Fruit fly (Drosophila melanogaster) S2 (cell line): ENCODE measurements around the gene nAChRalpha7.

Source experiments
- CG8478 ChIP-seq: fragments of >200 bp; optimal IDR thresholded peaks from 2 replicates; lab custom pipeline; 2018
- CTCF ChIP-seq, 2 experiments: fragments of >200 bp; optimal IDR thresholded peaks; 2 replicates each; lab custom pipeline; 2018

Gene nAChRalpha7

DNA sequence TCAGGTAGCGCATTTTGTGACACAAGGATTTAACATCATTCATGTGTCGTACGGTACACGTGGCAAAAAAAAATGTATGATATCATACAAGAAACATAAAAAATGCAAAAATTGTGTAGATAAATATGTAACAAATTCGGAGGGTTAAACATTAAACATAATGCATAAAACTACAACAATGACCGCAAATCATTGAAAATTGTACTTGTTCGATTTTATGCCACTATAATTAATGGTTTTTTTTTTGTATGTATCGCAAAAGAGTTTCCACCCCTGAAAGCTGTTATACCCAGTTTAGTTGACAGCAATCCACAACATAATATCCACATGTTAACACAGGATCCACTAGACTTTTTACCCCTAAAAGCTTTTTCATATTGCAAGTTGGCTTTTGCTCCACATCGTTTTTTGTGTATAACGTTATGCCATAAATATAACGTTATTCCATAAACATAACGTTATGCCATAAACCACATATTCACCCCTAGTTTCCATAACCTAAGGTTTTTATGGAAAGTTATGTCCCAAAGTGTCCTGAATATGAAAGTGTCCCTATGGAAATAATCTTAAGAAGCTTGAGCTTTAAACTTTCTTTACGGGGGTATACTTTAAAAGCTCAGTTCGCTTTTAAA is 704 bp upstream of the nAChRalpha7 start:
- no peak for TF ChIP-seq CG8478 (lab: Kevin White, UChicago)
- no peak for TF ChIP-seq CTCF (optimal IDR thresholded peaks at IDR 0.05; lab: Kevin White, UChicago)

DNA sequence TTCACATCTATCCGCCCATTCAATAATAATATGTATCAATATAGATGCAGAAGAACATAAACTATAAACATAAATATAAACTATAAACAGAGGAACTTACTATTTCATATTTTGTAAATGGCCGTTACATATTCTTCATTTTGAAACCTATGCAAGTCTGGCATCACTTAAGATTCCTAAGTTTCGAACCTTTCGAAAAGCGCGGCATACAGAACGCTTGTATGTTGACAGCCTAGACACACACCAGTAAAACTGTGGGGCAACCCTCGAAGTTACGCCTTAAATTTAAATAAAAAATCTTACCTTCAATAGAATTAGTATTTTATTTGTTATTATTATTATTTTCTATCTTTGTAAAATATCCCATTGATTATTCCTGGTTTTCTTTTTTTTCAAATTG is 21.5 kb downstream of the nAChRalpha7 start:
- no peak for TF ChIP-seq CG8478 (lab: Kevin White, UChicago)
- TF ChIP-seq CTCF (optimal IDR thresholded peaks at IDR 0.05; lab: Kevin White, UChicago) = peak; percentile 42 to 79

DNA sequence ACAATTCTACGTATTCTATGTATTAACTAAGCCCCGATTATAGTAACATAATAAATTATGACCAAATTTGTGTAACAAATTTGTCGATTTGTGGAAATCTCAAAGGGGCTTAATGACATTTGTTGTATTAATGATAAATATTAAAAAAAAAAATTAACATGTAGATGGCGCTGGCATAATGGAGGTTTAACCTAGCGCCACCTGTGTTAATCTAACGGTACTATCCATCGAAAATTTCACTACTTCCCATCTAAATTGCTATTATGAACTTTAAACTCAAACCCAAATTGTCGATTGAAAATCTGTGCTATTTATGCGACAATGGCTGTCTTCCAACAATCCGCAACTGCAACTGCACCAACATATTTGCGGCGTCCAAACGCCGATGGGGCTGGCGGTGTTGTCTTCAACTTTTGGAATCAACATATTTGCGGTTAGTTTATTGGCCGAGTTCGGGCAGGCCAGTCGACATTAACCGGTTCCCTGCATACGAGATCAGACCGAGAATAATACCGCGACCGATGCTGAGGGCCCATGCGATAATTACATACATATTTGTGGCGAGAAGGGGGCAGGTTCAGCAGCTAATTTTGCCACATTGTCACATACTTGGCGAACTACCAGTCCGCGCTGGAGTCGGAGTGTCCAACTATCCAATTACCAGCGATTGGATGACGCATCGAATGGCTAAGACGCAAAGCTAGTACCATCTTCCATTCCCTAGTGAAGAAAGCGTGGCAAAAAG is 22.3 kb downstream of the nAChRalpha7 start:
- TF ChIP-seq CG8478 (lab: Kevin White, UChicago) = no peak
- peak; percentile 81 to 87 for TF ChIP-seq CTCF (optimal IDR thresholded peaks at IDR 0.05; lab: Kevin White, UChicago)

DNA sequence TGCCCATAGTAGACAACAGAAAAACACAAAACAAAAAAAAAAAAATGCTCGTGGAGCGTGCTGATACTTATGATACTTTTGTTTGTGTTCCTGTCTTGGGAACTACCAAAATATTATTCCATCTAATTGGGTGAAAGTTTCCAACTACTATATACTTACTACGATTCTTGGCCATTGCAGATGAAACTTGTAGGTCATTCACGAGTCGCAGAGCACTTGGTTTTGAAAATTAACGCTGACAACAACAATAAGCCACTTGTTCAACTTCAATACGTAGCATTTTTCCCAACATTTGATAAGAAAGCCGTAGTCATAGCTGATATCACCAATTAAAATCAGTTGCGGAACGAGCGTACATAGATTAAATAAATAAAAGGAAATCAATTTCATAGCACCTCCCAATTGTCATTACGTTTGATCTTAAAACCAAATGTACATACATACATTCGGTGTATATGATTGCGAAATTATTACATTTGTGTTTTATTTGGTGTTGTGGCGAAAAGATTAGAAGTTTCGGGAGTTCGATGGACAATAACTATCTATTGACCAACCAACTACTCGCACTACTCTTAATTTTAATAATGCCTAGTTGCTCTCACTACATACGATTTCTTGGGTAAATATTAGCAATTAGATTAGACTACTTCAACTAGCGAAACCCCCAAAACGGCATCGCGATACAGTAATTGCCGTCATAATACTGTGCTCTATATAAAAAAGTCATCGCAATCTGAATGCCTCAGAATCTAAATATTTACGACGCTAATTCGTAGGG is 23.5 kb downstream of the nAChRalpha7 start:
- TF ChIP-seq CG8478 (lab: Kevin White, UChicago) = no peak
- TF ChIP-seq CTCF (optimal IDR thresholded peaks at IDR 0.05; lab: Kevin White, UChicago) = no peak

DNA sequence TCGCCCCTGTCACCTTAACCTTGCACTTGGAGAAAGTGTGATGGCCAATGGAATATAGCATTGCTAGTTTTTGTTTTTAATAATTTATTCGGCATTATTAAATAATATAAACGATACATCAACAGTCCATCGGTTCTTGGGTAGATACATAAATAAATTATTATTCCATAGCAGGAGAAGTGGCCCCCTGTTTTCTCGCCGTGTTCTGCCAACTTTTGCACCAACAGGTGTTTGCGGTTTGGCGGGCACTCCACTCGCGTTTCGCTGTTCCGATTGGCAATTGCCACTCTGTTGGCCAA is 24.5 kb downstream of the nAChRalpha7 start:
- TF ChIP-seq CTCF (optimal IDR thresholded peaks at IDR 0.05; lab: Kevin White, UChicago) (no peak), CG8478 (lab: Kevin White, UChicago) (no peak)

DNA sequence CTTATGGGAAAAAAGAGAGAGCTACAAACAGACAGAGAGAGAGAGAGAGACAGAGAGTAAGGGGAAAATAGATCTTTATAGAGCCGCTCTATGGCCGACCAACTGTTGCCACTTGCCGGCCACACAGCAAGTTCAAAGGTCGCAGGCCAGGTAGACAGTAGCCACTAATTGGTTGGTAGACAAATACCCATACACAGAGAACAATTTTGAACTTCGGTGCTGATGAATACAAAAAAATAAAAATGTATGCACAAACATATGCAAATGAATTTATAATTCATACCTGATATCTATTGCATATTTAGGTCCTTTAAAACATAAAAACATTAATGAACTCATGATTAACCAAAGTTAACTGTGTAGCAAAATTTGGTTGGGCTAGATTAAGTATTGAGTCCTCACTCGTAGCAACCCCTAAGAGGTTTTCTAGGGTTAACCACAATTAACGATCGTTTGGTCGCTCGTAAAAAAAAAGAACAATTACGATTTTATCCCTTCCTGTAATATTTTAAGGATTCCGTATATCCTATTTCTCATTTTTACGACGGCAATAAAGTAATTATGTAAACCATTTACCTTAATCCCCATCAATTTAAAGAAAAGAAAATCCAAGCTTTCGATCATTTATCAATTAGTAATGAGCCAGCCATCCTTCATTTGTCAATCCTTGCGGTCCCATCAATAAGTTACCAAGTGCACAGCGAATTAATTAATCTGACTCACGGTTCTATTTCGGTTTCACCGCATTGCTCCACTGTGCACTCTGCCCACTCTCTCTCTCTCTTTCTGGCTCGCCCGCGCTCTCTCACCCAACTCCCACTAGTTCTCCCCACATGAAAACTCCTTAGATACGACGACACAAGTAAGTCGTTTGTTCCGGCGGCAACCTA is 25.1 kb downstream of the nAChRalpha7 start:
- no peak for TF ChIP-seq CG8478 (lab: Kevin White, UChicago)
- TF ChIP-seq CTCF (optimal IDR thresholded peaks at IDR 0.05; lab: Kevin White, UChicago) = no peak

DNA sequence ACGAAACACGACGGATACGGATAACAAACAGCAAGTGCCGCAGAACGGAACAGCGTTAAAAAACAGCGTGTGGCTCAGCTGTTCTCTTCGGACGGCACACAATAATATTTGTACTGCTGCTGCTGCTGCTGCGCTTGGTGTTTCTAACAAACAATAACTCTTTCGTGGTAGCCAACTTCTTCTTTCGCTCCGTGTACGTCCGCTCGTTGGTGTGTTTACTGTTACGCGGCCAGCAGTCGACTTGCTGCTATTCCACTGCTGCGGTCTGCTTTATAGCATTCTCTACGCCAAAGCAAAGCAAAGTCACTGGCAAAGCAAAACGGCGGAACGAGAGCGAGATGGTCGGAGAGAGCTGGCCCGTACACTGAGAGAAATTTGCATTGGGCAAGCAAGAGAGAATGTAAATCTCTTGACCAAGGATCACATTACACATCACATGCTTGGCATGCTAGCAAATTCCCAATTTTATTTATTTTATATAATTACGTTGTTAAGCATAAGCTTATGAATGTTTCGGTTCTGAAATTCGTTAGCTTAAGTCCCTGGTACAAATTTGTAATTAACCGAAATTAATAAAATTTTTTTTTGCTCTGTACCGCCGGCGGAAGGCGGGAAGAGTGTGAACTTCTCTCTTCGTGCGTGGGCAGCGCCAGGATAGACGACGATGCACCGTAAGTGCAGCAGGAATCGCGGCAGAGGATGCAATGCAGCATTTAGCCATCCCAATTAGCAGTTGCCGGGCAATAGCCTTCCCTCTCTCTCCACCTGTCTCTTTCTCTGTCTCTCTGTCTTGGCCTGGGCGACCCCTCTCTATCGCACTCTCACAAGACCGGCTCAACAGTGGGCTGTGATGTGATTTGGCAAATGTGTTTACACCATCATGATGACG is 26.2 kb downstream of the nAChRalpha7 start, which contains the start of gene out:
Gene out, minus strand, starts transcription at position 287 of the 889 bp plus-strand sequence.
- TF ChIP-seq CG8478 (lab: Kevin White, UChicago) (no peak), CTCF (optimal IDR thresholded peaks at IDR 0.05; lab: Kevin White, UChicago) (no peak)

DNA sequence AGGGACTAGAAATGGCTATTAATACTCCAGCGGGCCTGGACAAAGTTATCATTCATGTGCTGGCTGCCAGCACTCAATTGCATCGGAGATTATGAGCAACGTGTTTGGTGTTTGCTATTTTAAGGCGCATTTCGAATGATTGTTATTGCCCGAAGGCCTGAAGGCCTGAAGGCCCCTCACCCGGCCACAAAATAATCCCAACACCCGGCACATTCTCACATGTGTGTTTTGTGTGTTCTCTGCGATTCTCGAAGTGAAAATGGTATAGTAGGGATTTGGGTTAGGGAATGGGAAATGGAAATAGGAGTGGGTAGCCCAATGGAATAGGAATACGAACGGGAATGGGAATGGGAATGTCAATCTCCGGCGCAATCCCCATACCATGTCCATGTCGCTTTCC is 29.3 kb downstream of the nAChRalpha7 start:
- TF ChIP-seq CG8478 (lab: Kevin White, UChicago) (no peak), CTCF (optimal IDR thresholded peaks at IDR 0.05; lab: Kevin White, UChicago) (no peak)

DNA sequence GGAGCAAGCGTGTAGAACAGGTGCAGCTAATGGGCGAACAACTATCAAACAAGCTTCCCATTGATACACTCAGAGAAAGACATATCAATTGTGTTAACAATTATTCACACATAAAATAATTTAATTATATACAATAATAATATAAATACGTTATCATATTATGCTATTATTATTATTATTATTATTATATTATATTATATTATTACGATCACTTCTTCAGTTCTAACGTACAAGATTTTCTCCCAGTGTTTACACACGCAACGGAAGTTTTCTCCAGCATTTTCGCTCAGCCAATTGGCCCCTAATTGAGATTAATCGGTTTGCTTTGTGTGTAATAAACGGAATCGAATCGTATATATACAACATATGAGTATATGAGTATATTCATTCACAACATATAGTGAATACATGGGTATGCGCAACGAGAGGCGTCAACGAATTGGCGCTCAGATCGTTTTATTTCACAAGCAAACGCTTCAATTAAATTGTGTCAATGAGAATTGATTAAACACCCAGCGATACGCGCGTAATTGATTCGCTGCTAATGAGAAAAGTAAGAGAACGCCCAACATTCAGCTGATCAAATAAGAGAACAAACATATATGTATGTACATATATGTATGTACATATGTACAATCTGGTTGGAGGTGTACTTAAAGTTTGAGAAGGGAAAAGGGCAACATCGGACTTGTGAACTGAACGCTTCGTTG is 31.0 kb downstream of the nAChRalpha7 start:
- TF ChIP-seq CTCF (optimal IDR thresholded peaks at IDR 0.05; lab: Kevin White, UChicago) (no peak), CG8478 (lab: Kevin White, UChicago) (no peak)

DNA sequence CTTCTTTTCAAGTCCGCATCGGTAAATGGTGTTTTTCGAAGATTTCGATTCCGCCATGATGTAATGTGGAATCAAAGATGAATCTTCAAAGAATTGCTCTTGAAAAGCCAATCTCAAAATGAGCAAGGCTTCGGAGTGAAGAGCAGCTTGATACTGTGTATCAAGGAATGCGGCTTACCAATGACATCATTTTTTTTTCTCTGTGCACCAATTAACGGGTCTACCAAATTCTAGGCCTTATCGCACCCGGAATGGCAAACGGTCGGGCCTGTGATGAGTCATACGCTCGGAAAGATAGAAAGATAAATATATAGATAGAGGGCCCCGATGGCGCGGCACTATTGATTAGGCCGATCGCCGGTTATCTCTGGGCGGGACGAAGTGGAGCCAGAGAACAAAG is 31.7 kb downstream of the nAChRalpha7 start:
- TF ChIP-seq CG8478 (lab: Kevin White, UChicago) = no peak
- TF ChIP-seq CTCF (optimal IDR thresholded peaks at IDR 0.05; lab: Kevin White, UChicago) = no peak

DNA sequence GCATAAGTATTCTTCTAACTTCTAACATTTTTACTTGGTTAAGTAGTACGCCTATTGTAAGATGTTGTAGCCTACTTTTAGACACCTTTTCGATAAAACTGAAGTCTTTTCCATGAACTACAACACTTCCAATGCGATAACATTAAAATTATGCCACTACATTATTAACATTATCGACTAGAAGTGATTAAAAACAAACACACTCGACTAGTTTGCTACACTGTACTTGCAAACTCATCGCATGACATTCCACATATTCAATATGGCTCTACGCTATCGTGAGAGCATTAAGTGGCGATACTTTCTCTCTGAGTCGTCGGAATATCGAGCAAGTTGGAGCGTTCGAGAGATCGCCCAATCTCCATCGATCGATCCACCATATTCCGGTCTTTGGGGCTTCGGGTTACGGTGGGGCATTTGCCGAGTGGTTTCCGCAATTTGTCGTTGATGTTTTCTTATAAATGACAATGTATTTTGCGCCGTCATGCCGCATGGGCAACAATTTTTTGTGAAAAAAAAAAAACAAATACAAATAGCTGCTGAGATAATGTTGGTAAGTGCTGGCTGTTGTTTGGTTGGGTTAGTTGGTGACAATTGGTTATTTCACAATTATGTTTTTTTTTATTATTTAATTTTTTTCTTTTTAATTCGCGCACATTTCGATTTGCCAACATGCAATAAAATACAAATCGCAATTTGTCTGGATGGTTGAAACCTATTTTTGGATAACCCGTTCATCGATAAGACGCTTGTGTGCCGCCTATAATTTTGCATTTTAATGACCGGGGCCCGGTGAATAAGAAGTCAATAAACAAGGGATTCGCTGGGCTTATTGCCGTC is 32.6 kb downstream of the nAChRalpha7 start:
- no peak for TF ChIP-seq CG8478 (lab: Kevin White, UChicago)
- no peak for TF ChIP-seq CTCF (optimal IDR thresholded peaks at IDR 0.05; lab: Kevin White, UChicago)
